Worm (Caenorhabditis elegans) whole organism, late embryonic: Measurements from ENCODE around the gene K01A6.8.

Experiments
- Y22D7AL.16 ChIP-seq: sonication (generic microtip); optimal IDR thresholded peaks from 2 replicates; lab custom pipeline; 2016; ENCODE audit warnings: missing genetic modification characterization, missing compliant biosample characterization
- ama-1 ChIP-seq: fragments of 150-350 bp; optimal IDR thresholded peaks from 2 replicates; lab custom pipeline; 2014
- ceh-34 ChIP-seq: sonication (generic microtip); optimal IDR thresholded peaks from 2 replicates; lab custom pipeline; 2016; ENCODE audit warnings: mild to moderate bottlenecking, missing genetic modification characterization, missing compliant biosample characterization
- ceh-48 ChIP-seq: sonication (generic microtip); optimal IDR thresholded peaks from 2 replicates; lab custom pipeline; 2016; ENCODE audit warnings: missing genetic modification characterization, inconsistent platforms, missing compliant biosample characterization
- elt-2 ChIP-seq: sonication (generic microtip); optimal IDR thresholded peaks from 2 replicates; lab custom pipeline; 2016; ENCODE audit warnings: missing genetic modification reagents, missing genetic modification characterization, missing compliant biosample characterization
- mec-3 ChIP-seq: sonication (generic microtip); optimal IDR thresholded peaks from 2 replicates; lab custom pipeline; 2016; ENCODE audit warnings: borderline replicate concordance, missing genetic modification characterization, missing compliant biosample characterization
- nfya-1 ChIP-seq: sonication (generic microtip); optimal IDR thresholded peaks from 2 replicates; lab custom pipeline; 2017; ENCODE audit warnings: missing genetic modification characterization, mild to moderate bottlenecking, missing compliant biosample characterization, antibody characterized with exemption, moderate library complexity
- pag-3 ChIP-seq: sonication (generic microtip); optimal IDR thresholded peaks from 2 replicates; lab custom pipeline; 2016; ENCODE audit warnings: missing compliant biosample characterization, missing genetic modification characterization, borderline replicate concordance
- pat-9 ChIP-seq: fragments of 200-800 bp; sonication (Bioruptor generic); optimal IDR thresholded peaks from 2 replicates; lab custom pipeline; 2018; ENCODE audit warnings: mild to moderate bottlenecking, missing genetic modification characterization, moderate library complexity, missing compliant biosample characterization
- pqm-1 ChIP-seq: sonication (generic microtip); optimal IDR thresholded peaks from 2 replicates; lab custom pipeline; 2016; ENCODE audit warnings: missing genetic modification characterization, missing compliant biosample characterization

- no peak for TF ChIP-seq pqm-1 (tag; lab: Kevin White, UChicago)
- no peak for TF ChIP-seq Y22D7AL.16 (tag; lab: Kevin White, UChicago)
- no peak for TF ChIP-seq elt-2 (tag; lab: Kevin White, UChicago)
- TF ChIP-seq pag-3 (tag; lab: Kevin White, UChicago), result no peak
- TF ChIP-seq pat-9 (tag; lab: Kevin White, UChicago), result no peak
- TF ChIP-seq nfya-1, result no peak
- TF ChIP-seq mec-3 (tag; lab: Kevin White, UChicago), result no peak
- TF ChIP-seq ceh-48, result no peak
- TF ChIP-seq ama-1 (lab: Kevin White, UChicago), result no peak
- TF ChIP-seq ceh-34 (tag; lab: Kevin White, UChicago), result no peak
Measured at ce11 chrIV:11738092-11738617, 986 bp upstream of the K01A6.8 start, which contains the start of gene K01A6.7.
